Fruit fly (Drosophila melanogaster) whole organism, pupa: Measurements from ENCODE around the gene CG42692.

Source experiments
- CG14655 ChIP-seq: fragments of 200-800 bp; sonication (Bioruptor generic); optimal IDR thresholded peaks from 3 replicates; lab custom pipeline; 2017; ENCODE audit warnings: mild to moderate bottlenecking, missing biosample characterization, missing genetic modification reagents, missing genetic modification characterization
- CG15710 ChIP-seq: fragments of 200-800 bp; sonication (Bioruptor generic); optimal IDR thresholded peaks from 2 replicates; lab custom pipeline; 2018; ENCODE audit warnings: missing biosample characterization, mild to moderate bottlenecking, missing genetic modification characterization, moderate library complexity
- CG17806 ChIP-seq: fragments of 200-800 bp; sonication (Bioruptor generic); optimal IDR thresholded peaks from 2 replicates; lab custom pipeline; 2018; ENCODE audit warnings: missing biosample characterization, mild to moderate bottlenecking, missing genetic modification characterization, moderate library complexity
- CG32121 ChIP-seq: fragments of 200-800 bp; sonication (Bioruptor generic); IDR thresholded peaks from 2 replicates; pipeline ENCODE4 v1.3.6; 2022; ENCODE audit warnings: missing biosample characterization, missing genetic modification characterization
- CG34367 ChIP-seq: fragments of 200-800 bp; sonication (Bioruptor generic); optimal IDR thresholded peaks from 2 replicates; lab custom pipeline; 2018; ENCODE audit warnings: missing biosample characterization, mild to moderate bottlenecking, missing genetic modification characterization
- CG4496 ChIP-seq: fragments of 200-800 bp; sonication (Bioruptor generic); IDR thresholded peaks from 3 replicates; pipeline ENCODE4 v1.3.6; 2022; ENCODE audit warnings: missing biosample characterization, missing genetic modification characterization
- CG8301 ChIP-seq: fragments of 200-800 bp; sonication (Bioruptor generic); optimal IDR thresholded peaks from 2 replicates; lab custom pipeline; 2018; ENCODE audit warnings: missing biosample characterization, mild to moderate bottlenecking, missing genetic modification characterization
- EcR ChIP-seq: fragments of 200-800 bp; sonication (Bioruptor generic); optimal IDR thresholded peaks from 3 replicates; lab custom pipeline; 2019; ENCODE audit warnings: missing biosample characterization, missing genetic modification characterization, mild to moderate bottlenecking, moderate library complexity, missing genetic modification reagents
- fd96Ca ChIP-seq: fragments of 200-800 bp; sonication (Bioruptor generic); IDR thresholded peaks from 3 replicates; pipeline ENCODE4 v1.3.6; 2022; ENCODE audit warnings: missing biosample characterization, missing genetic modification characterization
- gl ChIP-seq: fragments of 200-800 bp; sonication (Bioruptor generic); optimal IDR thresholded peaks from 2 replicates; lab custom pipeline; 2018; ENCODE audit warnings: missing biosample characterization, mild to moderate bottlenecking, missing genetic modification characterization

DNA sequence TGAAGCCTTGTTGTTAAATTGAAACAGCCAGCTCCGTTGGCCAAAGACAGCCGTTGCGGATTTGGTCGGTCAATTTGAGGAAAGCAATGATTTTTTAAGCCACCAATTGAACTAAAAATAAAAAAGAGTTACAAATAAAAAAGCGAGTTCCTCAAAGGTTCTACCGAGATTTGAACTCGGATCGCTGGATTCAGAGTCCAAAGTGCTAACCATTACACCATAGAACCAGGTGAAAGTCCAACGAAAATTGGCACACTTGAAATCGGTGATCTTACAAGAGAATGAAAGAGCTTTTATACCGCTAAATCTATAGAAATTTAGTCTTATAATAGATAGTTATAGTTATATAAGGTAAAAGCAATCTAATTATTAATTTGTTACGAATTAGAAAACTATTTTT, 2.5 kb downstream of the CG42692 start:
- TF ChIP-seq CG8301 (no peak), CG14655 (no peak), CG15710 (tag; lab: Kevin White, UChicago) (no peak), CG32121 (GFP tag; lab: Robert Waterston, UW) (no peak), fd96Ca (GFP tag; lab: Robert Waterston, UW) (no peak), CG34367 (tag; lab: Kevin White, UChicago) (no peak), gl (tag; lab: Kevin White, UChicago) (no peak), CG4496 (GFP tag; lab: Robert Waterston, UW) (no peak), CG17806 (tag; lab: Kevin White, UChicago) (no peak), EcR (GFP tag; lab: Kevin White, UChicago) (no peak)
